Worm (Caenorhabditis elegans) whole organism, L4 larva: ENCODE data around the gene grl-22.

ENCODE experiments used
- Y48G9A.11 ChIP-seq: fragments of 200-800 bp; sonication (Bioruptor generic); IDR thresholded peaks from 2 replicates; pipeline ENCODE4 v1.3.6; 2022; ENCODE audit warnings: missing genetic modification reagents, missing genetic modification characterization, missing compliant biosample characterization
- Y5F2A.4 ChIP-seq: fragments of 200-800 bp; sonication (Bioruptor generic); optimal IDR thresholded peaks from 2 replicates; lab custom pipeline; 2018; ENCODE audit warnings: mild to moderate bottlenecking, missing genetic modification characterization, missing compliant biosample characterization
- aha-1 ChIP-seq: fragments of 150-350 bp; peaks from one replicate; lab custom pipeline; 2014; ENCODE audit warnings: missing biosample characterization, missing genetic modification characterization
- arid-1 ChIP-seq: fragments of 200-800 bp; sonication (Bioruptor generic); conservative IDR thresholded peaks from 2 replicates; pipeline ENCODE4 v1.3.6; 2022; ENCODE audit warnings: missing genetic modification reagents, missing genetic modification characterization, missing compliant biosample characterization
- ceh-32 ChIP-seq: sonication (generic microtip); optimal IDR thresholded peaks from 2 replicates; lab custom pipeline; 2016; ENCODE audit warnings: mild to moderate bottlenecking, missing genetic modification characterization, missing compliant biosample characterization; ENCODE audit not compliant: poor library complexity
- cey-2 ChIP-seq: sonication (generic microtip); optimal IDR thresholded peaks from 3 replicates; lab custom pipeline; 2017; ENCODE audit warnings: missing genetic modification characterization, mild to moderate bottlenecking, missing compliant biosample characterization, antibody characterized with exemption, borderline replicate concordance; ENCODE audit not compliant: insufficient read depth
- daf-16 ChIP-seq, 3 experiments: sonication (generic microtip); optimal IDR thresholded peaks; 2 replicates each; lab custom pipeline; 2016 to 2017; ENCODE audit warnings: missing genetic modification characterization in 3 of 3, missing genetic modification reagents in 3 of 3, mild to moderate bottlenecking in 2 of 3, missing compliant biosample characterization in 2 of 3, missing biosample characterization in 1 of 3, moderate library complexity in 1 of 3
- dmd-6 ChIP-seq: fragments of 200-800 bp; sonication (Bioruptor generic); IDR thresholded peaks from 2 replicates; pipeline ENCODE4 v1.3.6; 2022; ENCODE audit warnings: missing genetic modification reagents, missing genetic modification characterization, missing compliant biosample characterization
- dmd-8 ChIP-seq: fragments of 200-800 bp; sonication (Bioruptor generic); IDR thresholded peaks from 2 replicates; pipeline ENCODE4 v1.3.6; 2022; ENCODE audit warnings: missing genetic modification characterization, missing compliant biosample characterization
- egl-43 ChIP-seq: fragments of 200-800 bp; sonication (Bioruptor generic); IDR thresholded peaks from 2 replicates; pipeline ENCODE4 v1.3.6; 2022; ENCODE audit warnings: missing genetic modification reagents, missing genetic modification characterization, missing compliant biosample characterization
- lim-7 ChIP-seq: fragments of 200-800 bp; sonication (Bioruptor generic); IDR thresholded peaks from 2 replicates; pipeline ENCODE4 v1.3.6; 2022; ENCODE audit warnings: missing genetic modification characterization, missing compliant biosample characterization
- lin-13 ChIP-seq: fragments of 150-350 bp; optimal IDR thresholded peaks from 2 replicates; lab custom pipeline; 2014; ENCODE audit warnings: missing biosample characterization, missing genetic modification reagents, missing genetic modification characterization
- lin-15B ChIP-seq: fragments of 150-350 bp; sonication (generic microtip); optimal IDR thresholded peaks from 3 replicates; lab custom pipeline; 2014; ENCODE audit warnings: missing biosample characterization, missing genetic modification characterization
- madf-5 ChIP-seq, 2 experiments: fragments of 200-800 bp; sonication (Bioruptor generic); IDR thresholded peaks; 2 replicates each; pipeline ENCODE4 v1.3.6; 2022; ENCODE audit warnings: missing compliant biosample characterization in 2 of 2, missing genetic modification characterization in 2 of 2
- mxl-2 ChIP-seq: fragments of 200-800 bp; sonication (Bioruptor generic); conservative IDR thresholded peaks from 2 replicates; pipeline ENCODE4 v1.3.6; 2022; ENCODE audit warnings: missing genetic modification reagents, missing genetic modification characterization, missing compliant biosample characterization
- mxl-3 ChIP-seq: fragments of 200-800 bp; sonication (Bioruptor generic); optimal IDR thresholded peaks from 2 replicates; lab custom pipeline; 2018; ENCODE audit warnings: mild to moderate bottlenecking, missing genetic modification characterization, missing compliant biosample characterization
- nhr-102 ChIP-seq: sonication (generic microtip); optimal IDR thresholded peaks from 2 replicates; lab custom pipeline; 2016; ENCODE audit warnings: mild to moderate bottlenecking, missing genetic modification characterization, moderate library complexity, missing compliant biosample characterization
- nhr-237 ChIP-seq: sonication (generic microtip); optimal IDR thresholded peaks from 2 replicates; lab custom pipeline; 2017; ENCODE audit warnings: missing biosample characterization, missing genetic modification characterization
- nhr-25 ChIP-seq: sonication (generic microtip); optimal IDR thresholded peaks from 2 replicates; lab custom pipeline; 2017; ENCODE audit warnings: missing genetic modification characterization, mild to moderate bottlenecking, missing compliant biosample characterization, antibody characterized with exemption, moderate library complexity, borderline replicate concordance; ENCODE audit not compliant: insufficient read depth
- nhr-48 ChIP-seq: sonication (generic microtip); optimal IDR thresholded peaks from 2 replicates; lab custom pipeline; 2016; ENCODE audit warnings: mild to moderate bottlenecking, missing genetic modification characterization, missing compliant biosample characterization
- nhr-77 ChIP-seq: fragments of 150-350 bp; optimal IDR thresholded peaks from 2 replicates; lab custom pipeline; 2014; ENCODE audit warnings: missing biosample characterization, missing genetic modification characterization
- pha-4 ChIP-seq, 2 experiments: fragments of 150-350 bp in 1 of 2; fragments of 200-800 bp in 1 of 2; sonication (Bioruptor generic) in 1 of 2; IDR thresholded peaks in 1 of 2; optimal IDR thresholded peaks in 1 of 2; 2 replicates each; pipeline versions ENCODE4 v1.3.6 to Lab custom; 2014 to 2022; ENCODE audit warnings: missing genetic modification characterization in 2 of 2, missing genetic modification reagents in 2 of 2, missing biosample characterization in 1 of 2, missing compliant biosample characterization in 1 of 2
- saeg-2 ChIP-seq: fragments of 200-800 bp; sonication (Bioruptor generic); IDR thresholded peaks from 2 replicates; pipeline ENCODE4 v1.3.6; 2022; ENCODE audit warnings: missing genetic modification reagents, missing genetic modification characterization, missing compliant biosample characterization
- sdz-12 ChIP-seq: fragments of 200-800 bp; sonication (Bioruptor generic); optimal IDR thresholded peaks from 2 replicates; lab custom pipeline; 2018; ENCODE audit warnings: mild to moderate bottlenecking, missing genetic modification characterization, missing compliant biosample characterization
- set-16 ChIP-seq: fragments of 200-800 bp; sonication (Bioruptor generic); IDR thresholded peaks from 2 replicates; pipeline ENCODE4 v1.3.6; 2022; ENCODE audit warnings: missing genetic modification reagents, missing genetic modification characterization, missing compliant biosample characterization
- unc-62 ChIP-seq, 3 experiments: fragments of 150-350 bp in 1 of 3; sonication (generic microtip); optimal IDR thresholded peaks in 2 of 3; peaks in 1 of 3; 1 replicate in 1 of 3; 2 replicates in 2 of 3; lab custom pipeline; 2014 to 2017; ENCODE audit warnings: missing biosample characterization in 3 of 3, missing genetic modification characterization in 3 of 3, missing genetic modification reagents in 3 of 3, missing genotype in 1 of 3
- zag-1 ChIP-seq: fragments of 150-350 bp; optimal IDR thresholded peaks from 2 replicates; lab custom pipeline; 2014; ENCODE audit warnings: missing biosample characterization, missing genetic modification characterization
- zip-11 ChIP-seq: fragments of 200-800 bp; sonication (Bioruptor generic); IDR thresholded peaks from 2 replicates; pipeline ENCODE4 v1.3.6; 2022; ENCODE audit warnings: missing genetic modification characterization, missing compliant biosample characterization

Gene grl-22

ce11 chrIII:5404998-5405397 lies 8.8 kb downstream of the grl-22 start:
- TF ChIP-seq lin-13 (GFP tag; lab: Kevin White, UChicago) (no peak), unc-62 (GFP tag; optimal IDR thresholded peaks at IDR 0.05 in 1 of 2; lab: Kevin White, UChicago) (peak in 1 of 2 experiments; percentile 85), unc-62 (tag; optimal IDR thresholded peaks at IDR 0.05; lab: Kevin White, UChicago) (no peak)

DNA sequence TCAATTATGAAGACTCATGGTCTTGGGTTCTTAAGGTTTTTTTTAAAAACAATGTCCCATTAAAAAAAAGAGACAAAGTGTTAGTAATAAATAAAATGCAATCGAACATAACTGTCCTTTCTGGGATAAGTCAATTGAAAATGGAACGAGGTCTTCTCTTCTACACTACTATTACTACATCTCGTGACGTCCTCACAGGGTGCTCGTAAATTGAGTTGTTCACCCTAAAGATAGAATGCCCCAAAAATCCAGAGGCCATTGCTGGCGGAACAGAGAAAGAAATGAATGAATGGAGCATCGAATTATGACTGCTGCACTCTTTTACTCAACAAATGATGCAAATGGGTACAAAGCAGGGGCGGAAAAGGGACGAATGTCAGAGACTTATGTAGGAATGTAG lies 11.4 kb downstream of the grl-22 start:
- TF ChIP-seq daf-16 (GFP tag; optimal IDR thresholded peaks at IDR 0.05; lab: Kevin White, UChicago) (no peak), daf-16 (tag; optimal IDR thresholded peaks at IDR 0.05; lab: Kevin White, UChicago) (no peak), Y48G9A.11 (GFP tag; lab: Robert Waterston, UW) (no peak), lin-13 (GFP tag; lab: Kevin White, UChicago) (no peak), cey-2 (tag; lab: Kevin White, UChicago) (no peak), lim-7 (GFP tag; lab: Robert Waterston, UW) (no peak), madf-5 (GFP tag; IDR thresholded peaks at IDR 0.05; lab: Robert Waterston, UW) (no peak), lin-15B (tag; lab: Kevin White, UChicago) (no peak)
- TF ChIP-seq, all 104 proteins: peak for 0

- TF ChIP-seq set-16 (peak; percentile 88), mxl-2 (GFP tag; lab: Robert Waterston, UW) (no peak)
Observed at ce11 chrIII:5395746-5396145, 18.1 kb downstream of the grl-22 start.

ce11 chrIII:5389365-5389764 lies 24.4 kb downstream of the grl-22 start:
- no peak for TF ChIP-seq mxl-3 (GFP tag; lab: Kevin White, UChicago)
- peak in 1 of 2 experiments; percentile 81 for TF ChIP-seq unc-62 (GFP tag; optimal IDR thresholded peaks at IDR 0.05 in 1 of 2; lab: Kevin White, UChicago)
- TF ChIP-seq unc-62 (tag; optimal IDR thresholded peaks at IDR 0.05; lab: Kevin White, UChicago): no peak
- no peak for TF ChIP-seq saeg-2 (GFP tag; lab: Robert Waterston, UW)
- no peak for TF ChIP-seq nhr-77 (tag; lab: Kevin White, UChicago)
- no peak for TF ChIP-seq zip-11 (GFP tag; lab: Robert Waterston, UW)
- TF ChIP-seq aha-1: peak; percentile 65
- TF ChIP-seq arid-1 (GFP tag; lab: Robert Waterston, UW): no peak
- no peak for TF ChIP-seq sdz-12
- no peak for TF ChIP-seq set-16
- no peak for TF ChIP-seq nhr-237
- TF ChIP-seq nhr-102 (tag; lab: Kevin White, UChicago): no peak
- no peak for TF ChIP-seq Y5F2A.4 (GFP tag; lab: Kevin White, UChicago)
- no peak for TF ChIP-seq nhr-25 (tag; lab: Kevin White, UChicago)
- no peak for TF ChIP-seq pha-4 (GFP tag; IDR thresholded peaks at IDR 0.05; lab: Robert Waterston, UW)
- no peak for TF ChIP-seq pha-4 (tag; optimal IDR thresholded peaks at IDR 0.05; lab: Kevin White, UChicago)
- TF ChIP-seq lim-7 (GFP tag; lab: Robert Waterston, UW): no peak
- TF ChIP-seq dmd-8 (GFP tag; lab: Robert Waterston, UW): no peak

DNA sequence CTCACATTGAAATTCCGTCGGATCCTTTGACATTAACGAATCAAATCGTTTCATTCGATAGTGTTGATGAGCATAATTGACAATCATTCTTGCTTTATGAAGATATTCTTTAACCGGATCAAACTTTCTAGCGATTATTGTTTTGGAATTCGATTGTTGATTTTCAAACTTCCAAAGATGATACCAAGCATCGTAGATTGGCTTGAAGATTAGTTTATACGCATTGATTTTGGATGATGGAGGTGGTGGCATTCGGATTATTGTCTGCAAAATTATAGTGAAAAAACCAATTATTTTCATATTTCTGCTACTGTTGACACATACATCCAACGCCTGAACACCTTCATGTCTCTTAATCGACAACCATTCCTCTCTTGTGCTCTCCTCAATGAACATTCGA lies 25.7 kb downstream of the grl-22 start:
- TF ChIP-seq zag-1 (tag; lab: Kevin White, UChicago) (no peak), unc-62 (GFP tag; optimal IDR thresholded peaks at IDR 0.05 in 1 of 2; lab: Kevin White, UChicago) (peak in 1 of 2 experiments; percentile 95), unc-62 (tag; optimal IDR thresholded peaks at IDR 0.05; lab: Kevin White, UChicago) (no peak), ceh-32 (tag; lab: Kevin White, UChicago) (no peak), nhr-48 (tag; lab: Kevin White, UChicago) (no peak), dmd-6 (GFP tag; lab: Robert Waterston, UW) (no peak), lin-15B (tag; lab: Kevin White, UChicago) (no peak), egl-43 (GFP tag; lab: Robert Waterston, UW) (no peak), set-16 (no peak)
- TF ChIP-seq, all 104 proteins: peak for 1
